Worm (Caenorhabditis elegans) whole organism, early embryonic: Measurements from ENCODE around the gene T15H9.4.

Source experiments
- ama-1 ChIP-seq: fragments of 150-350 bp; optimal IDR thresholded peaks from 2 replicates; lab custom pipeline; 2014
- hmbx-1 ChIP-seq: sonication (generic microtip); optimal IDR thresholded peaks from 2 replicates; lab custom pipeline; 2016; ENCODE audit warnings: mild to moderate bottlenecking, missing genetic modification characterization, missing compliant biosample characterization

DNA sequence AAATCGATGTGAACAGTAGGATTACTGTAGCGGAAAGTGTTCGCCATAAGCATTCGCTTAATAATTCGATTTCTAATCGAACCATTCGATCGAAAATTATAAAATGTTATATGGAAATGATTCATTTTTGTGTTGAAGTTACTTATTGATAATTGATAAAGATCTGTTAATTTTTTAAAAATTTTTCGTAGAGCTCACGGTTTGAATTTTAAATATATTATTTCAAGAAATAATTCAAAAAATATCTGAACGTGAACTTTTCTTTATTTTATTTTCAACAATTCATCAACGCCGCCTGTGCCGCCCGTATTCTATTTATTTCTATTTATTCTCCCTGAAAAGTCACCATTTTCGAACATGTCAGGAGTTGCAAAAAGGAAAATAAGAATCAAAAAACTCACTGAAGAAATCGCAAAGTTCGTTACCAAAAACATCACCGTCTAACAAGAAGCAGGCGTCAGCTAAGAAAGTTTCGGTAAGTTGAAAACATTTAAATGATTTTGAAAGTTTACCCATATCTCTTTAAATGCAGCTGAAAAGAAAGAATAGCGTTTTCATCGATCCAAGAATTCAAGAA, at the start of gene T15H9.4, which contains the start of gene T15H9.5:
- TF ChIP-seq ama-1 (lab: Kevin White, UChicago) (no peak), hmbx-1 (tag; lab: Kevin White, UChicago) (no peak)
